Worm (Caenorhabditis elegans) whole organism, late embryonic: ENCODE measurements around the gene lir-2.

Source experiments
- F13H6.1 ChIP-seq: sonication (generic microtip); optimal IDR thresholded peaks from 2 replicates; lab custom pipeline; 2016; ENCODE audit warnings: missing genetic modification characterization, missing compliant biosample characterization
- ama-1 ChIP-seq: fragments of 150-350 bp; optimal IDR thresholded peaks from 2 replicates; lab custom pipeline; 2014
- ceh-22 ChIP-seq: sonication (generic microtip); optimal IDR thresholded peaks from 2 replicates; lab custom pipeline; 2017; ENCODE audit warnings: missing biosample characterization, missing genetic modification characterization
- ceh-9 ChIP-seq: sonication (generic microtip); optimal IDR thresholded peaks from 2 replicates; lab custom pipeline; 2016; ENCODE audit warnings: mild to moderate bottlenecking, missing genetic modification characterization, inconsistent platforms, missing compliant biosample characterization
- nhr-232 ChIP-seq: sonication (generic microtip); optimal IDR thresholded peaks from 2 replicates; lab custom pipeline; 2016; ENCODE audit warnings: missing genetic modification characterization, missing compliant biosample characterization
- pha-4 ChIP-seq: fragments of 150-350 bp; optimal IDR thresholded peaks from 2 replicates; lab custom pipeline; 2018; ENCODE audit warnings: missing biosample characterization, missing genetic modification reagents, missing genetic modification characterization
- pqm-1 ChIP-seq: sonication (generic microtip); optimal IDR thresholded peaks from 2 replicates; lab custom pipeline; 2016; ENCODE audit warnings: missing genetic modification characterization, missing compliant biosample characterization
- rnt-1 ChIP-seq: sonication (generic microtip); optimal IDR thresholded peaks from 2 replicates; lab custom pipeline; 2016; ENCODE audit warnings: missing genetic modification characterization, missing compliant biosample characterization
- sdc-2 ChIP-seq: sonication (generic microtip); optimal IDR thresholded peaks from 2 replicates; lab custom pipeline; 2016; ENCODE audit warnings: missing genotype, missing genetic modification characterization, missing compliant biosample characterization
- sox-2 ChIP-seq: fragments of 200-800 bp; sonication (Bioruptor generic); IDR thresholded peaks from 2 replicates; pipeline ENCODE4 v1.3.6; 2022; ENCODE audit warnings: missing genetic modification reagents, missing genetic modification characterization, missing compliant biosample characterization
- unc-3 ChIP-seq, 2 experiments: fragments of 200-800 bp in 1 of 2; sonication (Bioruptor generic) in 1 of 2; sonication (generic microtip) in 1 of 2; conservative IDR thresholded peaks in 1 of 2; optimal IDR thresholded peaks in 1 of 2; 2 replicates each; pipeline versions ENCODE4 v1.3.6 to Lab custom; 2016 to 2022; ENCODE audit warnings: missing compliant biosample characterization in 2 of 2, missing genetic modification characterization in 2 of 2, missing genetic modification reagents in 1 of 2

- no peak for TF ChIP-seq ceh-22
- TF ChIP-seq pqm-1 (tag; lab: Kevin White, UChicago): no peak
- no peak for TF ChIP-seq ama-1
- no peak for TF ChIP-seq unc-3 (GFP tag; conservative IDR thresholded peaks at IDR 0.05; lab: Robert Waterston, UW)
- no peak for TF ChIP-seq unc-3 (tag; optimal IDR thresholded peaks at IDR 0.05; lab: Kevin White, UChicago)
- TF ChIP-seq nhr-232 (tag; lab: Kevin White, UChicago): no peak
- no peak for TF ChIP-seq sdc-2 (tag; lab: Kevin White, UChicago)
- TF ChIP-seq pha-4 (tag; lab: Kevin White, UChicago): no peak
- no peak for TF ChIP-seq sox-2 (GFP tag; lab: Robert Waterston, UW)
- no peak for TF ChIP-seq F13H6.1 (tag; lab: Kevin White, UChicago)
- TF ChIP-seq ceh-9 (tag; lab: Kevin White, UChicago): no peak
- TF ChIP-seq rnt-1 (tag; lab: Kevin White, UChicago): no peak
These were observed 3.1 kb upstream of the lir-2 start, which contains the start of the genes F18A1.7 and rpa-1 for ce11 chrII:7663704-7664660.
